Fruit fly (Drosophila melanogaster): ENCODE data around the gene Jhbp15.

Gene Jhbp15

DNA sequence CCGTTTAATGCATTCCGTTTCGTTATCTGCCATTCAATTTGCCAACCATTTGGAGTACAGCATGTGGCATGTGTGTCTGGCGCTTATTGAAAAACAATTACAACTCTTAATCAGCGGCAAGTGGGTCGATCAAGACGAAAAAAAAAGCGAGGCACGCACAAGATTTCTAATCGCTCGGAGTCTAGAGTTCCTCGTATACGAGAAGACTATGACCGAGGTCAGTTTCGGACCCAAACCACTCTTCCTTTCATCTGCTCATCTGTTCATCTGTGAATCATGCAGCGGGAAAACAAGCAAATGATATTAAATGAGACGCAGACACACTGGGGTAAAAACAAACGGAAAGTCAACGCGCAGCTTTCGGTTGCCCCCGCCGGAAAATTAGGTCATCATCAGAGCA lies 40.7 kb upstream of the Jhbp15 start:
- TF ChIP-seq kay (GFP tag; ENCODE audit: borderline replicate concordance) = no peak
- no peak for TF ChIP-seq CG7101 (tag; optimal IDR thresholded peaks at IDR 0.05)
- no peak for TF ChIP-seq CG1620 (GFP tag; optimal IDR thresholded peaks at IDR 0.05)
- no peak for TF ChIP-seq Crg-1 (GFP tag; optimal IDR thresholded peaks at IDR 0.05)
- no peak for TF ChIP-seq tj (GFP tag; optimal IDR thresholded peaks at IDR 0.05)
- no peak for TF ChIP-seq CG33017 (tag; optimal IDR thresholded peaks at IDR 0.05)
- TF ChIP-seq Mnt (GFP tag; optimal IDR thresholded peaks at IDR 0.05) = no peak

DNA sequence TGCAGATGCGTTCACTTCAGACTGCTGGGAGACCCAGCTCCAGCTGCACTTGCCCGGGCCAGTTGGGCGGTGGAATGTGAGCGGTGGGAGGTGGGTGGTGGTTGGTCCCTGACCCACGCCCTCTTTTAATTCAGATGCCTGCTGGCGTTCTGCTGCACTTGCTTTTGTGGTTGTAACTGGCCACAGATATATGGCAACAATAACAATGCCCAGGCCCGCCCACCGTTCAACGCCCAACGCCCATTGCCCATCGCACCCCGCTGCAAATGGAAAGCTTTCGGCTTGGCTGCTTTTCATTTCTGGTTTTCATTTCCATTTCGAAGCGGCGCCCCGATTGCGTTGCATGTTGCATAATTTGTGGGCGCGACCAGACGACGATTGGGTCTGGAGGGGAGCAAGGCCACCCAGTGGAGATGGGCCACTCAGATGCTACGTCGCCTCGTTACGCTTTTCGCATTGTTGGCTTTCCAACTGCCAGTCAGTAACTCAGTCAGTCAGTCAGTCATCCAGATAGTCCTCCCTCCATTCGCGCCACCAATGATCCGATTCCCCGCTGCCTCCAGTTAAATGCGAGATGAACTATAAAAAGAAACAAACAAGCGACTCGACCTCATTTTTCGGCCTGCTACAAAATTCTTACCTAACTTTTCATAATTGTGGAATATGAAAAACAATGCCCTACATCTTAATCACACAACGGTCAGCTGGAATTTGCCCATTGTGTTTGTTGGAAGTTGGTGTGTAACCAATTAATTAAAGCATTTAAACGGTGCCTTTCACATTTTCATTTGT lies 39.7 kb upstream of the Jhbp15 start:
- TF ChIP-seq tj (GFP tag; optimal IDR thresholded peaks at IDR 0.05) (no peak), ovo (GFP tag; optimal IDR thresholded peaks at IDR 0.05) (no peak), bab1 (GFP tag; optimal IDR thresholded peaks at IDR 0.05) (no peak), Hr96 (GFP tag; optimal IDR thresholded peaks at IDR 0.05) (no peak)

DNA sequence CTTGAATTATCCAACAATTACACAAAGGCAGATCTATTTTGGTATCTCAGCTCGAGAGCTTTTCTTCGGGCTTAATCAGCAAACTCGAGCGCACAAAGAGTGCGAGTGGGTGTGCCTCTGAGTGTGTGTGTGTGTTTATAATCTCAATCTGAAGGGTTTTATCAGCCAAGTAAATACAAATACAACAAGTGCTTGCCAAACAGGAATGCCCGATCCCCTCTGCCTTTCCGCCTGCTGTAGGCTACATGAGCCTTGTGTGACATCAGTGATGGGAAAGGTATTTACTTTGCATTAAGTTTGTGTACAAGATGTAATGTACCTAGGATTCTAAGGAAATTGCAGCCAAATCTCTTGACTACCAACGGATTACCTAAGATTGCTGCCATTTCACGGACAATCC lies 38.6 kb upstream of the Jhbp15 start:
- TF ChIP-seq tj (GFP tag; optimal IDR thresholded peaks at IDR 0.05) (peak; percentile 31), CG14711 (tag; optimal IDR thresholded peaks at IDR 0.05) (no peak), ovo (GFP tag; optimal IDR thresholded peaks at IDR 0.05) (no peak), CG7045 (GFP tag; optimal IDR thresholded peaks at IDR 0.05) (no peak), CG12768 (GFP tag; optimal IDR thresholded peaks at IDR 0.05) (no peak), CG11617 (GFP tag; optimal IDR thresholded peaks at IDR 0.05) (no peak)

DNA sequence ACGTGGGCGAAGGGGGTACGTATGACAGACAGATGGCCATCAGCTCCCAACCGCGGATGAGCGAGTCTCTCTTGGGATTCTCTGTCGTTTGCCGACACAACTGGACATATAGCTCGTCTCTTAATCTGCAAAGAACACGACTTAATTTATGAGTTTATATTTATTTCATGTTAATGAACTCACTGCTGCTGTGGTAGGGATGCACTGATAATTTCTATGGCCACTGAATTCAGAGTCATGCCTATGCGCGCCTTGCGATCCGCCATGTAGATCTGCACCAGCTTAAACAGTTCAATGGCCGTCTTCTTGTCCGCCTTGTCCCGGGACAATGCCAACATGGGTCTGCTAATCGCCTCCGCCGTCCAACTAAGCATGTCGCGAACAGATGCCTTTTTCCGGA lies 34.2 kb upstream of the Jhbp15 start:
- TF ChIP-seq ovo (GFP tag; optimal IDR thresholded peaks at IDR 0.05) (no peak), Clk (GFP tag; optimal IDR thresholded peaks at IDR 0.05) (no peak), CG12768 (GFP tag; optimal IDR thresholded peaks at IDR 0.05) (no peak), Hr96 (GFP tag; optimal IDR thresholded peaks at IDR 0.05) (no peak)

DNA sequence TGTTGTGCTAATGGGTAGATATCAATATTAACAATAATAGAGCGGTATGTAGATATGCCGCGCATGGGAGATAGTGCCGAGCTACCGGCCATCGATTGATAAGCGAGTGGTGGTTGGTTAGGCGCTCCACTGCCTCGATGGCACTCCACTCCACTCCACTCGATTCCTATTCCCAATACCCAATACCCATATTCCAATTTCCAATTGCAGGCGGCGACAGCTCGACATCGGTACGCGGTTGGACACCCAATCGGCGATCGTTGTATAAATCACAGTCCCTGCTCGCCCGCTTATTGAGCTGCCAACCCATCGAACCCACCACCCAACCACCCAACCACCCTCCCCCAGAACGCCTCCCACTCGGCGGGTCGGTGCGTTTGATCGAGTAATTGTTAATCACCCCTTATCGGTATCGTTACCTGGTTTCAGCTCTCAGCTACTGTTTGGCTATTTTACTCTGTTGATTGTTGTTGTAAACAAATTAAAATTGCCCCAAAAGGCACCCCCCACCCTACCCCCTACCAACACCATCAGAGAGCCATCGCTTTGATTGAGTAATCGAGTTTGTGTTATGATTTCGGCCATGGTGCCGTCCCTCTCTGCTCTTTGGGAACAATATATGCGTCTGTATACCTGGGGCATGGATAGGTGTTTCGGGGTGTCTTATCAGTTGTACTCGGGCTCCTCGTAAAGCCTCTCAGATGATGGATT lies 30.3 kb upstream of the Jhbp15 start, which contains the start of gene HHEX:
TSS of gene HHEX (minus strand) at position 51 of the 711 bp plus-strand sequence.
- no peak for TF ChIP-seq CG1620 (GFP tag; optimal IDR thresholded peaks at IDR 0.05)
- TF ChIP-seq cnc (optimal IDR thresholded peaks at IDR 0.05) = no peak
- TF ChIP-seq Mnt (GFP tag; optimal IDR thresholded peaks at IDR 0.05) = no peak
- no peak for TF ChIP-seq CG7045 (GFP tag; optimal IDR thresholded peaks at IDR 0.05)
- TF ChIP-seq cic (GFP tag; optimal IDR thresholded peaks at IDR 0.05) = no peak
- no peak for TF ChIP-seq CG5204 (GFP tag; optimal IDR thresholded peaks at IDR 0.05)
- no peak for TF ChIP-seq kay (GFP tag; ENCODE audit: borderline replicate concordance)
- TF ChIP-seq toe (GFP tag; optimal IDR thresholded peaks at IDR 0.05) = no peak
- no peak for TF ChIP-seq CG7101 (tag; optimal IDR thresholded peaks at IDR 0.05)
- no peak for TF ChIP-seq ovo (GFP tag; optimal IDR thresholded peaks at IDR 0.05)
- TF ChIP-seq Hr96 (GFP tag; optimal IDR thresholded peaks at IDR 0.05) = no peak
- no peak for TF ChIP-seq bab1 (GFP tag; optimal IDR thresholded peaks at IDR 0.05)
- no peak for TF ChIP-seq Clk (GFP tag; optimal IDR thresholded peaks at IDR 0.05)

dm6 chr3R:21078958-21079357 lies 28.2 kb upstream of the Jhbp15 start:
- no peak for TF ChIP-seq CG33017 (tag; optimal IDR thresholded peaks at IDR 0.05)

dm6 chr3R:21078211-21078610 lies 27.4 kb upstream of the Jhbp15 start:
- no peak for TF ChIP-seq bab1 (GFP tag; optimal IDR thresholded peaks at IDR 0.05)
- no peak for TF ChIP-seq CG14711 (tag; optimal IDR thresholded peaks at IDR 0.05)
- no peak for TF ChIP-seq ovo (GFP tag; optimal IDR thresholded peaks at IDR 0.05)
- no peak for TF ChIP-seq pad (GFP tag; optimal IDR thresholded peaks at IDR 0.05)
- no peak for TF ChIP-seq CG7101 (tag; optimal IDR thresholded peaks at IDR 0.05)
- no peak for TF ChIP-seq CG7045 (GFP tag; optimal IDR thresholded peaks at IDR 0.05)
- TF ChIP-seq cnc (optimal IDR thresholded peaks at IDR 0.05) = no peak
- no peak for TF ChIP-seq tj (GFP tag; optimal IDR thresholded peaks at IDR 0.05)
- no peak for TF ChIP-seq Clk (GFP tag; optimal IDR thresholded peaks at IDR 0.05)
- TF ChIP-seq kay (GFP tag; ENCODE audit: borderline replicate concordance) = no peak
- no peak for TF ChIP-seq CG33017 (tag; optimal IDR thresholded peaks at IDR 0.05)
- TF ChIP-seq CG12768 (GFP tag; optimal IDR thresholded peaks at IDR 0.05) = no peak
- TF ChIP-seq CG1620 (GFP tag; optimal IDR thresholded peaks at IDR 0.05) = no peak
- no peak for TF ChIP-seq Crg-1 (GFP tag; optimal IDR thresholded peaks at IDR 0.05)
- TF ChIP-seq cic (GFP tag; optimal IDR thresholded peaks at IDR 0.05) = no peak
- TF ChIP-seq toe (GFP tag; optimal IDR thresholded peaks at IDR 0.05) = no peak
- no peak for TF ChIP-seq CG5204 (GFP tag; optimal IDR thresholded peaks at IDR 0.05)
- TF ChIP-seq Mnt (GFP tag; optimal IDR thresholded peaks at IDR 0.05) = no peak
- no peak for TF ChIP-seq Hr96 (GFP tag; optimal IDR thresholded peaks at IDR 0.05)

Data from whole organism, adult.